Worm (Caenorhabditis elegans) whole organism, early embryonic: Measurements from ENCODE around the gene T22B3.3.

Experiments used
- B0310.2 ChIP-seq: sonication (generic microtip); optimal IDR thresholded peaks from 2 replicates; lab custom pipeline; 2016; ENCODE audit warnings: mild to moderate bottlenecking, missing genetic modification characterization, missing compliant biosample characterization
- ama-1 ChIP-seq: fragments of 150-350 bp; optimal IDR thresholded peaks from 2 replicates; lab custom pipeline; 2014
- flt-1 ChIP-seq: fragments of 200-800 bp; sonication (Bioruptor generic); IDR thresholded peaks from 2 replicates; pipeline ENCODE4 v1.3.6; 2022; ENCODE audit warnings: missing genetic modification characterization, missing compliant biosample characterization
- hmbx-1 ChIP-seq: sonication (generic microtip); optimal IDR thresholded peaks from 2 replicates; lab custom pipeline; 2016; ENCODE audit warnings: mild to moderate bottlenecking, missing genetic modification characterization, missing compliant biosample characterization
- hmg-4 ChIP-seq: fragments of 200-800 bp; sonication (Bioruptor generic); optimal IDR thresholded peaks from 2 replicates; lab custom pipeline; 2018; ENCODE audit warnings: mild to moderate bottlenecking, missing genetic modification characterization, missing compliant biosample characterization
- hnd-1 ChIP-seq: sonication (generic microtip); optimal IDR thresholded peaks from 2 replicates; lab custom pipeline; 2016; ENCODE audit warnings: missing genetic modification characterization, missing compliant biosample characterization
- tra-4 ChIP-seq: sonication (generic microtip); optimal IDR thresholded peaks from 2 replicates; lab custom pipeline; 2017; ENCODE audit warnings: missing genetic modification characterization, missing compliant biosample characterization

DNA sequence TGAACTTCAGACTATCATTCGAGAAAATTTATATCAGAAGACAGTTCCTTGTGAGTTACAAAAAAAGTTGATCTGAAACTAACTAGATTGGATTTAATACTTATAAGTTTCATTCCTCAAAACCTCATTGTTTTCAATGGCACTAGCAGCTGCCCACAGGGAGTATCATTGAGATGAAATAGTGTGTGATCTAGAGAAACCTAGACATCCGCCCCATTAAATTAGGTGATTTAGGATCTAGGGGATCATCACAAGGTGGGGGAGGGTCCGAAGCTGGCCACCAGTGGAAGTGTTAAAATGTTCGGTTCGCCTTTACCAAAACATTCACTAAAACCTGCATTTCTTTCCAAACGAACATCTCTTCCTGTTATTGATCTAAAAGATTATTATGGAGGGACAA, 12.8 kb upstream of the T22B3.3 start:
- no peak for TF ChIP-seq ama-1 (lab: Kevin White, UChicago)
- TF ChIP-seq hmg-4, result no peak
- no peak for TF ChIP-seq hnd-1 (tag; lab: Kevin White, UChicago)
- no peak for TF ChIP-seq flt-1
- TF ChIP-seq B0310.2 (tag; lab: Kevin White, UChicago), result no peak
- TF ChIP-seq tra-4 (tag; lab: Kevin White, UChicago), result no peak
- TF ChIP-seq hmbx-1 (tag; lab: Kevin White, UChicago), result no peak
